Fruit fly (Drosophila melanogaster) whole organism, embryonic: ENCODE results near the gene Zaf1.

Source experiments
- ATbp ChIP-seq: fragments of 200-800 bp; sonication (Bioruptor generic); optimal IDR thresholded peaks from 2 replicates; lab custom pipeline; 2017; ENCODE audit warnings: missing biosample characterization, mild to moderate bottlenecking, missing genetic modification characterization, missing genetic modification reagents
- Abd-B ChIP-seq: fragments of 200-800 bp; sonication (Bioruptor generic); optimal IDR thresholded peaks from 2 replicates; lab custom pipeline; 2018; ENCODE audit warnings: missing biosample characterization, mild to moderate bottlenecking, missing genetic modification characterization, moderate library complexity
- BEAF-32 ChIP-seq: fragments of 200-800 bp; sonication (Bioruptor generic); optimal IDR thresholded peaks from 3 replicates; lab custom pipeline; 2017; ENCODE audit warnings: missing biosample characterization, missing genetic modification characterization, mild to moderate bottlenecking, moderate library complexity, missing genetic modification reagents
- Blimp-1 ChIP-seq: fragments of 200-800 bp; sonication (Bioruptor generic); optimal IDR thresholded peaks from 3 replicates; lab custom pipeline; 2018; ENCODE audit warnings: missing biosample characterization, missing genetic modification characterization, mild to moderate bottlenecking, moderate library complexity, missing genetic modification reagents
- Bteb2 ChIP-seq: fragments of 200-800 bp; sonication (Bioruptor generic); optimal IDR thresholded peaks from 2 replicates; lab custom pipeline; 2016; ENCODE audit warnings: missing biosample characterization, missing genetic modification characterization
- CG10209 ChIP-seq: fragments of 200-800 bp; sonication (Bioruptor generic); optimal IDR thresholded peaks from 3 replicates; lab custom pipeline; 2017; ENCODE audit warnings: missing biosample characterization, mild to moderate bottlenecking, missing genetic modification characterization, missing genetic modification reagents
- CG10431 ChIP-seq: fragments of 200-800 bp; sonication (Bioruptor generic); optimal IDR thresholded peaks from 3 replicates; lab custom pipeline; 2018; ENCODE audit warnings: missing biosample characterization, mild to moderate bottlenecking, missing genetic modification characterization
- CG11093 ChIP-seq: fragments of 200-800 bp; sonication (Bioruptor generic); IDR thresholded peaks from 3 replicates; pipeline ENCODE4 v1.3.6; 2022; ENCODE audit warnings: missing biosample characterization, missing genetic modification characterization
- CG11398 ChIP-seq: fragments of 200-800 bp; sonication (Bioruptor generic); optimal IDR thresholded peaks from 2 replicates; lab custom pipeline; 2016; ENCODE audit warnings: missing biosample characterization, missing genetic modification characterization
- CG11696 ChIP-seq: fragments of 200-800 bp; sonication (Bioruptor generic); IDR thresholded peaks from 2 replicates; pipeline ENCODE4 v1.3.6; 2022; ENCODE audit warnings: missing biosample characterization, missing genetic modification characterization
- CG12071 ChIP-seq: fragments of 200-800 bp; sonication (Bioruptor generic); optimal IDR thresholded peaks from 3 replicates; lab custom pipeline; 2018; ENCODE audit warnings: missing biosample characterization, mild to moderate bottlenecking, missing genetic modification characterization
- CG14710 ChIP-seq: fragments of 200-800 bp; sonication (Bioruptor generic); optimal IDR thresholded peaks from 3 replicates; lab custom pipeline; 2019; ENCODE audit warnings: missing biosample characterization, mild to moderate bottlenecking, missing genetic modification characterization, moderate library complexity
- CG17612 ChIP-seq: fragments of 200-800 bp; sonication (Bioruptor generic); IDR thresholded peaks from 2 replicates; pipeline ENCODE4 v1.3.6; 2022; ENCODE audit warnings: missing biosample characterization, missing genetic modification characterization
- CG2116 ChIP-seq: fragments of 200-800 bp; sonication (Bioruptor generic); optimal IDR thresholded peaks from 3 replicates; lab custom pipeline; 2018; ENCODE audit warnings: missing biosample characterization, mild to moderate bottlenecking, missing genetic modification characterization
- CG2875 ChIP-seq: fragments of 200-800 bp; sonication (Bioruptor generic); optimal IDR thresholded peaks from 2 replicates; lab custom pipeline; 2017; ENCODE audit warnings: missing biosample characterization, mild to moderate bottlenecking, missing genetic modification characterization, missing genetic modification reagents
- CG3281 ChIP-seq: fragments of 200-800 bp; sonication (Bioruptor generic); optimal IDR thresholded peaks from 3 replicates; lab custom pipeline; 2017; ENCODE audit warnings: missing biosample characterization, mild to moderate bottlenecking, missing genetic modification characterization
- CG34422 ChIP-seq: fragments of 200-800 bp; sonication (Bioruptor generic); IDR thresholded peaks from 3 replicates; pipeline ENCODE4 v1.3.6; 2022; ENCODE audit warnings: missing biosample characterization, missing genetic modification characterization
- CG3838 ChIP-seq: fragments of 200-800 bp; sonication (Bioruptor generic); optimal IDR thresholded peaks from 3 replicates; lab custom pipeline; 2016; ENCODE audit warnings: missing biosample characterization, missing genetic modification characterization
- CG6689 ChIP-seq: fragments of 200-800 bp; sonication (Bioruptor generic); IDR thresholded peaks from 2 replicates; pipeline ENCODE4 v1.3.6; 2022; ENCODE audit warnings: missing biosample characterization, missing genetic modification characterization
- CG6854 ChIP-seq: fragments of 200-800 bp; sonication (Bioruptor generic); optimal IDR thresholded peaks from 3 replicates; lab custom pipeline; 2017; ENCODE audit warnings: missing biosample characterization, mild to moderate bottlenecking, missing genetic modification characterization
- CG8359 ChIP-seq: fragments of 200-800 bp; sonication (Bioruptor generic); optimal IDR thresholded peaks from 2 replicates; lab custom pipeline; 2017; ENCODE audit warnings: missing biosample characterization, mild to moderate bottlenecking, missing genetic modification characterization, borderline replicate concordance
- CG8765 ChIP-seq: fragments of 200-800 bp; sonication (Bioruptor generic); IDR thresholded peaks from 2 replicates; pipeline ENCODE4 v1.3.6; 2022; ENCODE audit warnings: missing biosample characterization, missing genetic modification characterization
- CG9876 ChIP-seq: fragments of 200-800 bp; sonication (Bioruptor generic); optimal IDR thresholded peaks from 2 replicates; lab custom pipeline; 2016; ENCODE audit warnings: missing biosample characterization, missing genetic modification characterization
- CHES-1-like ChIP-seq: fragments of 200-800 bp; sonication (Bioruptor generic); optimal IDR thresholded peaks from 2 replicates; lab custom pipeline; 2016; ENCODE audit warnings: missing biosample characterization, missing genetic modification characterization
- Dfd ChIP-seq, 2 experiments: fragments of >200 bp; optimal IDR thresholded peaks; 2 replicates each; lab custom pipeline; 2017; ENCODE audit warnings: missing biosample characterization in 2 of 2, missing genetic modification characterization in 2 of 2
- Dip2 ChIP-seq: fragments of 200-800 bp; sonication (Bioruptor generic); IDR thresholded peaks from 2 replicates; pipeline ENCODE4 v1.3.6; 2022; ENCODE audit warnings: missing biosample characterization, missing genetic modification characterization
- Dip3 ChIP-seq: fragments of 200-800 bp; sonication (Bioruptor generic); optimal IDR thresholded peaks from 3 replicates; lab custom pipeline; 2016; ENCODE audit warnings: missing biosample characterization, missing genetic modification characterization
- Hmr ChIP-seq: fragments of 200-800 bp; sonication (Bioruptor generic); optimal IDR thresholded peaks from 3 replicates; lab custom pipeline; 2017; ENCODE audit warnings: mild to moderate bottlenecking, missing biosample characterization, missing genetic modification reagents, missing genetic modification characterization
- Mes4 ChIP-seq: fragments of 200-800 bp; sonication (Bioruptor generic); optimal IDR thresholded peaks from 2 replicates; lab custom pipeline; 2016; ENCODE audit warnings: missing biosample characterization, missing genetic modification characterization
- Mrtf ChIP-seq: fragments of 200-800 bp; sonication (Bioruptor generic); IDR thresholded peaks from 3 replicates; pipeline ENCODE4 v1.3.6; 2022; ENCODE audit warnings: missing biosample characterization, missing genetic modification characterization
- NfI ChIP-seq: fragments of 200-800 bp; sonication (Bioruptor generic); optimal IDR thresholded peaks from 3 replicates; lab custom pipeline; 2018; ENCODE audit warnings: missing biosample characterization, mild to moderate bottlenecking, missing genetic modification characterization, moderate library complexity
- Sin3A ChIP-seq: fragments of >200 bp; optimal IDR thresholded peaks from 2 replicates; lab custom pipeline; 2018
- Tbp ChIP-seq: fragments of >200 bp; optimal IDR thresholded peaks from 2 replicates; lab custom pipeline; 2018; ENCODE audit warnings: missing biosample characterization, missing genetic modification characterization
- bsh ChIP-seq, 2 experiments: fragments of 200-800 bp; sonication (Bioruptor generic); optimal IDR thresholded peaks; 2 replicates each; lab custom pipeline; 2017 to 2018; ENCODE audit warnings: mild to moderate bottlenecking in 2 of 2, missing biosample characterization in 2 of 2, missing genetic modification characterization in 2 of 2, moderate library complexity in 1 of 2
- crol ChIP-seq: fragments of 200-800 bp; sonication (Bioruptor generic); IDR thresholded peaks from 2 replicates; pipeline ENCODE4 v1.3.6; 2022; ENCODE audit warnings: missing biosample characterization, missing genetic modification characterization
- danr ChIP-seq: fragments of 200-800 bp; sonication (Bioruptor generic); IDR thresholded peaks from 2 replicates; pipeline ENCODE4 v1.3.6; 2022; ENCODE audit warnings: missing biosample characterization, missing genetic modification characterization
- dmrt99B ChIP-seq: fragments of 200-800 bp; sonication (Bioruptor generic); optimal IDR thresholded peaks from 2 replicates; lab custom pipeline; 2018; ENCODE audit warnings: missing biosample characterization, mild to moderate bottlenecking, missing genetic modification characterization, moderate library complexity
- gce ChIP-seq: fragments of 200-800 bp; sonication (Bioruptor generic); IDR thresholded peaks from 3 replicates; pipeline ENCODE4 v1.3.6; 2022; ENCODE audit warnings: missing biosample characterization, missing genetic modification characterization
- gsb-n ChIP-seq: fragments of 200-800 bp; sonication (Bioruptor generic); optimal IDR thresholded peaks from 3 replicates; lab custom pipeline; 2018; ENCODE audit warnings: missing biosample characterization, mild to moderate bottlenecking, missing genetic modification characterization
- lbe ChIP-seq: fragments of 200-800 bp; sonication (Bioruptor generic); optimal IDR thresholded peaks from 2 replicates; lab custom pipeline; 2016; ENCODE audit warnings: missing biosample characterization, mild to moderate bottlenecking, missing genetic modification characterization
- maf-S ChIP-seq: fragments of 200-800 bp; sonication (Bioruptor generic); optimal IDR thresholded peaks from 2 replicates; lab custom pipeline; 2016; ENCODE audit warnings: missing biosample characterization, missing genetic modification characterization
- mld ChIP-seq: fragments of 200-800 bp; sonication (Bioruptor generic); IDR thresholded peaks from 3 replicates; pipeline ENCODE4 v1.3.6; 2022; ENCODE audit warnings: missing biosample characterization, missing genetic modification characterization; ENCODE audit not compliant: partially characterized antibody
- pho ChIP-seq: fragments of 200-800 bp; sonication (Bioruptor generic); optimal IDR thresholded peaks from 2 replicates; lab custom pipeline; 2016; ENCODE audit warnings: missing biosample characterization, missing genetic modification characterization
- repo ChIP-seq: fragments of 200-800 bp; sonication (Bioruptor generic); optimal IDR thresholded peaks from 2 replicates; lab custom pipeline; 2016; ENCODE audit warnings: missing biosample characterization, missing genetic modification characterization
- ssp ChIP-seq: fragments of 200-800 bp; sonication (Bioruptor generic); IDR thresholded peaks from 2 replicates; pipeline ENCODE4 v1.3.6; 2022; ENCODE audit warnings: missing biosample characterization, missing genetic modification characterization
- tio ChIP-seq: fragments of 200-800 bp; sonication (Bioruptor generic); optimal IDR thresholded peaks from 2 replicates; lab custom pipeline; 2017; ENCODE audit warnings: missing biosample characterization, missing genetic modification characterization, inconsistent platforms
- toy ChIP-seq: fragments of 200-800 bp; sonication (Bioruptor generic); IDR thresholded peaks from 2 replicates; pipeline ENCODE4 v1.3.6; 2022; ENCODE audit warnings: missing biosample characterization, missing genetic modification characterization
- twi ChIP-seq: fragments of 200-800 bp; optimal IDR thresholded peaks from 2 replicates; lab custom pipeline; 2019; ENCODE audit warnings: missing biosample characterization, mild to moderate bottlenecking, missing genetic modification characterization, moderate library complexity
- zfh2 ChIP-seq: fragments of 200-800 bp; sonication (Bioruptor generic); optimal IDR thresholded peaks from 2 replicates; lab custom pipeline; 2016; ENCODE audit warnings: missing biosample characterization, missing genetic modification characterization

Zaf1 gene

DNA sequence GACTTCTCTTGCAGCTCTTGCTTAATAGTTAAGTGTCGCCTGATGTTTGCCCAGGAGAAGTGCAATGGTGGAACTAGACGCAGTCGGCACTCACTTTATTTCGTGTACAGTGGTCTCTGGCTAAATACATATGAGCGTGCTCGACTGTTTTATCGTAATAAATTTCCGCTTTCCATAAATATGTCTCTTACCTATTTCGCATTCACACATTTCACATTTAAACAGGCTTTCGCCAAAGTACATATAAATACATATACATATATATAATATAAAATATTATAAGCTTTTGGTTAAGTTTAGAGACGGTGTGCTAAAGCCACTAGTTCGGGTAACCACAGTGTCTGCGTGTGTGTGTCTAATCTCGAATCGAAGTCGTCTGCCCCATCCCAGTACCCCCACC is 18.8 kb downstream of the Zaf1 start (continued):
- no peak for TF ChIP-seq ssp (GFP tag; lab: Robert Waterston, UW)
- no peak for TF ChIP-seq CG3281 (GFP tag; lab: Kevin White, UChicago)
- TF ChIP-seq tio (GFP tag; lab: Kevin White, UChicago), result no peak
- TF ChIP-seq BEAF-32, result no peak
- TF ChIP-seq bsh (GFP tag; optimal IDR thresholded peaks at IDR 0.05; lab: Kevin White, UChicago), result peak in 1 of 2 experiments; percentile 20
- no peak for TF ChIP-seq maf-S
- TF ChIP-seq Dip3 (GFP tag; lab: Kevin White, UChicago), result no peak
- TF ChIP-seq dmrt99B (tag; lab: Kevin White, UChicago), result no peak

DNA sequence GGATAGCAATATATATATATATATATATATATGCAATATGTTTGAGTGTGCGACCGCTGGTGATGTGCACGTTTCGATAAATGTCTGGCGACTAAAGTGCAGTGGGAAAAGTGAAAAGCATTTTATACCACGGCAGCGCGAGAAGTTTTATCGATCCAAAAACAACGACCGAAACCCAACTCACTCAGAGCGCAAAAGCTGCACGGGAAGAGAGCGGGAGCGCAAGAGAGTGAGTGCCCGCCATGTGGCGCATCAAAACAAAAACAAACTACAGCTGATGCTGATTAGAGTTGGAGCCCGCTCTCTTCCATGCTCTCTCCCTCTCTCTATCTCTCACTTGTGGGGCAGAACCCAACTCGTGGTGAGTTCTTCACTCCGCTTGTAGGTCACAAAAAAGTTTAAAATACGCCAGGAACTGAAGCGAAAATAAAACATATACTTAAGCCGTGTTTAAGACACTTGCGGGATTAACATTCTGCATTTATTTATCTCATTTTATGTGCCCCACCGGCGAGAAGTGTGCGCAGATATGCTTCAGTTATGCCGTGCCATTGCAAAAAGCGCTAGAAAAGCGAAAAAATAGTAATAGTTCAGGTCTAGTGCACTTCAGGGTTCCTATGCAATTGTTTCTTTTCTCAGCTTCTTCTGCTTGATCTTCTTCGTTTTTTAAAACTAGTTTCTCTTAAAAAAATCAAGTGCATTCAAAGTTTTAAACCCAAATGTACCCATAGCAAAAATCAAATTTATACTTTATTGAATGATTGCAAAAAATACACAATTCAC is 20.6 kb downstream of the Zaf1 start:
- no peak for TF ChIP-seq CG9876 (GFP tag; lab: Kevin White, UChicago)
- TF ChIP-seq repo, result no peak
- TF ChIP-seq CG12071 (GFP tag; lab: Kevin White, UChicago), result no peak
- no peak for TF ChIP-seq CG11696 (GFP tag; lab: Robert Waterston, UW)
- TF ChIP-seq CG17612, result no peak
- no peak for TF ChIP-seq Sin3A (lab: Kevin White, UChicago)
- no peak for TF ChIP-seq CG8765 (GFP tag; lab: Robert Waterston, UW)
- peak; percentile 11 for TF ChIP-seq CG2116 (GFP tag; lab: Kevin White, UChicago)
- TF ChIP-seq CG10431 (GFP tag; lab: Kevin White, UChicago), result no peak
- TF ChIP-seq Tbp (GFP tag; lab: Kevin White, UChicago), result no peak
- peak; percentile 43; the same call in 1 of the 2 replicates for TF ChIP-seq crol (GFP tag; lab: Robert Waterston, UW)
- TF ChIP-seq Blimp-1, result peak; percentile 29
- TF ChIP-seq danr (GFP tag; lab: Robert Waterston, UW), result no peak
- TF ChIP-seq twi, result no peak
- TF ChIP-seq CG11398 (GFP tag; lab: Kevin White, UChicago), result no peak
- no peak for TF ChIP-seq mld (GFP tag; lab: Robert Waterston, UW)
- no peak for TF ChIP-seq CG14710 (tag; lab: Kevin White, UChicago)
- TF ChIP-seq Bteb2 (GFP tag; lab: Kevin White, UChicago), result no peak
- no peak for TF ChIP-seq Mes4 (GFP tag; lab: Kevin White, UChicago)
- TF ChIP-seq zfh2 (GFP tag; lab: Kevin White, UChicago), result no peak
- no peak for TF ChIP-seq toy (GFP tag; lab: Robert Waterston, UW)
- no peak for TF ChIP-seq Abd-B (GFP tag; lab: Kevin White, UChicago)
- no peak for TF ChIP-seq CHES-1-like
- TF ChIP-seq CG3838 (GFP tag; lab: Kevin White, UChicago), result no peak
- no peak for TF ChIP-seq CG2875 (GFP tag; lab: Kevin White, UChicago)
- TF ChIP-seq CG6854 (GFP tag; lab: Kevin White, UChicago), result peak; percentile 54
- TF ChIP-seq pho (GFP tag; lab: Kevin White, UChicago), result no peak
- TF ChIP-seq CG10209 (GFP tag; lab: Kevin White, UChicago), result no peak
- TF ChIP-seq Mrtf, result no peak
- TF ChIP-seq gce (GFP tag; lab: Robert Waterston, UW), result peak; percentile 49; the same call in 1 of the 3 replicates
- no peak for TF ChIP-seq Hmr (GFP tag; lab: Kevin White, UChicago)
- no peak for TF ChIP-seq gsb-n (tag; lab: Kevin White, UChicago)
- no peak for TF ChIP-seq CG8359
- no peak for TF ChIP-seq CG34422 (GFP tag; lab: Robert Waterston, UW)
- no peak for TF ChIP-seq CG11093 (GFP tag; lab: Robert Waterston, UW)
- no peak for TF ChIP-seq Dfd (GFP tag; optimal IDR thresholded peaks at IDR 0.05; lab: Kevin White, UChicago)
- no peak for TF ChIP-seq ATbp (GFP tag; lab: Kevin White, UChicago)
- no peak for TF ChIP-seq NfI (GFP tag; lab: Kevin White, UChicago)
- no peak for TF ChIP-seq CG6689 (GFP tag; lab: Robert Waterston, UW)
- TF ChIP-seq Dip2 (GFP tag; lab: Robert Waterston, UW), result no peak
- peak; percentile 44 for TF ChIP-seq lbe (GFP tag; lab: Kevin White, UChicago)
